Worm (Caenorhabditis elegans): ENCODE data around the gene idpp-16.

DNA sequence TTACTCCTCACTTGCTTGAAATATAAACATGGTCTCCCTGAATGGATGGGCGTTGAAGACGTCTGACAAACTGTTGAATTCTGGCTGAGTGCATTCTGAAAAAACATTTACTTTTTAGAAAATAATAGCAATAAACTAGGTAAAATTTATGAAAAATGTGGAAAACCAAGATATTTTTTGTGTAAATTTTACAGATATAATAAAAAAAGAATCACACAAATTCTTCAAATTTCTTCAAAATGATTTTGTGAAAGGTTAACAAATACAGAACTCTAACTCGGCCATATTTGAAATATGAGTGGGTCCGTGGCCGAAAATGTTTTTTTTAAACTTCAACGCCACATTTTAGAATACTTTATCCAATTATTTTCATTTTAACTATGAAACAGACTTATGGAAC, 11.8 kb upstream of the idpp-16 start, which contains the start of gene glb-15:
- TF ChIP-seq elt-1 (tag; optimal IDR thresholded peaks at IDR 0.05; ENCODE audit: borderline replicate concordance, insufficient read depth) = no peak
- TF ChIP-seq pha-4 (tag; optimal IDR thresholded peaks at IDR 0.05) = no peak
- TF ChIP-seq nhr-76 (tag; optimal IDR thresholded peaks at IDR 0.05) = no peak
- TF ChIP-seq lin-13 (tag; optimal IDR thresholded peaks at IDR 0.05) = no peak
- TF ChIP-seq elt-3 (tag; optimal IDR thresholded peaks at IDR 0.05) = no peak
- TF ChIP-seq unc-39 (tag; optimal IDR thresholded peaks at IDR 0.05) = no peak
